Worm (Caenorhabditis elegans) whole organism, early embryonic: Measurements from ENCODE around the gene ZK1086.3.

Source experiments
- B0310.2 ChIP-seq: sonication (generic microtip); optimal IDR thresholded peaks from 2 replicates; lab custom pipeline; 2016; ENCODE audit warnings: mild to moderate bottlenecking, missing genetic modification characterization, missing compliant biosample characterization
- aly-1 ChIP-seq: sonication (generic microtip); optimal IDR thresholded peaks from 2 replicates; lab custom pipeline; 2016; ENCODE audit warnings: missing genetic modification characterization, missing compliant biosample characterization
- ama-1 ChIP-seq: fragments of 150-350 bp; optimal IDR thresholded peaks from 2 replicates; lab custom pipeline; 2014
- ceh-13 ChIP-seq: fragments of 200-800 bp; sonication (Bioruptor generic); optimal IDR thresholded peaks from 2 replicates; lab custom pipeline; 2018; ENCODE audit warnings: mild to moderate bottlenecking, missing genetic modification characterization, missing compliant biosample characterization
- ceh-36 ChIP-seq: sonication (generic microtip); optimal IDR thresholded peaks from 2 replicates; lab custom pipeline; 2016; ENCODE audit warnings: missing genetic modification characterization, inconsistent platforms, missing compliant biosample characterization
- flt-1 ChIP-seq: fragments of 200-800 bp; sonication (Bioruptor generic); IDR thresholded peaks from 2 replicates; pipeline ENCODE4 v1.3.6; 2022; ENCODE audit warnings: missing genetic modification characterization, missing compliant biosample characterization
- hmbx-1 ChIP-seq: sonication (generic microtip); optimal IDR thresholded peaks from 2 replicates; lab custom pipeline; 2016; ENCODE audit warnings: mild to moderate bottlenecking, missing genetic modification characterization, missing compliant biosample characterization
- hmg-4 ChIP-seq: fragments of 200-800 bp; sonication (Bioruptor generic); optimal IDR thresholded peaks from 2 replicates; lab custom pipeline; 2018; ENCODE audit warnings: mild to moderate bottlenecking, missing genetic modification characterization, missing compliant biosample characterization
- hnd-1 ChIP-seq: sonication (generic microtip); optimal IDR thresholded peaks from 2 replicates; lab custom pipeline; 2016; ENCODE audit warnings: missing genetic modification characterization, missing compliant biosample characterization
- pes-1 ChIP-seq: fragments of 200-800 bp; sonication (Bioruptor generic); IDR thresholded peaks from 2 replicates; pipeline ENCODE4 v1.3.6; 2022; ENCODE audit warnings: missing genetic modification reagents, missing genetic modification characterization, missing compliant biosample characterization
- scrt-1 ChIP-seq: fragments of 200-800 bp; sonication (Bioruptor generic); IDR thresholded peaks from 2 replicates; pipeline ENCODE4 v1.3.6; 2022; ENCODE audit warnings: missing genetic modification characterization, missing compliant biosample characterization
- sea-1 ChIP-seq: fragments of 200-800 bp; sonication (Bioruptor generic); conservative IDR thresholded peaks from 2 replicates; pipeline ENCODE4 v1.3.6; 2022; ENCODE audit warnings: missing genetic modification characterization, missing compliant biosample characterization
- tra-4 ChIP-seq: sonication (generic microtip); optimal IDR thresholded peaks from 2 replicates; lab custom pipeline; 2017; ENCODE audit warnings: missing genetic modification characterization, missing compliant biosample characterization

ce11 chrX:13803246-13803645 is 12.6 kb downstream of the ZK1086.3 start:
- TF ChIP-seq ama-1 (lab: Kevin White, UChicago) (no peak), sea-1 (GFP tag; lab: Robert Waterston, UW) (no peak), ceh-36 (no peak), hmg-4 (GFP tag; lab: Kevin White, UChicago) (no peak), ceh-13 (GFP tag; lab: Kevin White, UChicago) (no peak), aly-1 (tag; lab: Kevin White, UChicago) (no peak), hnd-1 (tag; lab: Kevin White, UChicago) (no peak), pes-1 (GFP tag; lab: Robert Waterston, UW) (no peak), scrt-1 (GFP tag; lab: Robert Waterston, UW) (no peak), flt-1 (GFP tag; lab: Robert Waterston, UW) (no peak), B0310.2 (tag; lab: Kevin White, UChicago) (no peak), tra-4 (tag; lab: Kevin White, UChicago) (no peak), hmbx-1 (tag; lab: Kevin White, UChicago) (no peak)
